Worm (Caenorhabditis elegans): ENCODE measurements around the gene lin-46.

DNA sequence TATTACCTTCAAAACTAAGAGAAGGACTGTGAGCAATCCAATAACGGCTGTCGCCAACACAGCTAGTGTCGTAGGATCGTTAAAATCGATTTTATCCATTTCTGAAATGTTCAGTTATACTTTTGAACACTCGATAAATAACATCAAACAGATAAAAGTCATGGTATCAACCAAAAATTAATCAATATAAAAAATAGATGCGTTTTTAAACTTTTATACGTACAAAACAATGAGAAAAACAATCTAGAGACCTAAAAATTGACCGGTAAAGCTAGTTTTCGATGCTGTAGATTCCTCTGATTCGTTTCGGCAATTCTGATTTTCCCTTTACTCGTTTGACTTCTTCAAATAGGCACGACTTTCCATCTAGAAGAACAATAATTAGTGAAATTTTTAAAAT lies 1.5 kb upstream of the lin-46 start, which contains the start of gene R186.3:
- TF ChIP-seq lin-39 (tag; optimal IDR thresholded peaks at IDR 0.05) (no peak), ztf-11 (tag; optimal IDR thresholded peaks at IDR 0.05) (no peak), egl-27 (tag; optimal IDR thresholded peaks at IDR 0.05) (no peak), ama-1 (optimal IDR thresholded peaks at IDR 0.05) (no peak), nhr-6 (tag; optimal IDR thresholded peaks at IDR 0.05) (no peak), Y5F2A.4 (GFP tag; optimal IDR thresholded peaks at IDR 0.05) (no peak), dpl-1 (GFP tag; optimal IDR thresholded peaks at IDR 0.05) (no peak), mep-1 (tag; optimal IDR thresholded peaks at IDR 0.05) (no peak), hlh-30 (tag; optimal IDR thresholded peaks at IDR 0.05; ENCODE audit: insufficient read depth) (no peak), unc-62 (GFP tag; optimal IDR thresholded peaks at IDR 0.05 in 1 of 2) (no peak), unc-62 (tag; optimal IDR thresholded peaks at IDR 0.05) (no peak), F26F4.8 (GFP tag; conservative IDR thresholded peaks at IDR 0.05) (no peak)
